Worm (Caenorhabditis elegans): ENCODE results near the gene nish-1.

Gene nish-1

ce11 chrIV:10858300-10859016 lies 5.7 kb upstream of the nish-1 start, which contains the start of the genes T11G6.2 and hars-1 (continued):
- TF ChIP-seq nhr-237 (tag; optimal IDR thresholded peaks at IDR 0.05), result no peak
- TF ChIP-seq nfya-1 (tag; optimal IDR thresholded peaks at IDR 0.05; ENCODE audit: insufficient read depth), result peak; percentile 39
- TF ChIP-seq ztf-4 (tag; optimal IDR thresholded peaks at IDR 0.05), result no peak
- TF ChIP-seq elt-1 (tag; optimal IDR thresholded peaks at IDR 0.05), result no peak
- peak; percentile 37 for TF ChIP-seq nhr-23 (tag; optimal IDR thresholded peaks at IDR 0.05)
- no peak for TF ChIP-seq tbx-2 (tag; optimal IDR thresholded peaks at IDR 0.05)
- TF ChIP-seq mml-1 (tag; optimal IDR thresholded peaks at IDR 0.05), result no peak
- TF ChIP-seq hmg-11 (tag; optimal IDR thresholded peaks at IDR 0.05), result peak; percentile 29
- TF ChIP-seq daf-12 (tag; optimal IDR thresholded peaks at IDR 0.05), result no peak
- no peak for TF ChIP-seq ceh-28 (tag; optimal IDR thresholded peaks at IDR 0.05)

- TF ChIP-seq ceh-28 (tag; optimal IDR thresholded peaks at IDR 0.05) (peak; percentile 16), mdl-1 (tag; optimal IDR thresholded peaks at IDR 0.05) (no peak)
Measured at ce11 chrIV:10861102-10861501, 3.0 kb upstream of the nish-1 start, which contains the start of gene rbm-22. TSS of gene rbm-22 (plus strand) at chrIV:10861402.

ce11 chrIV:10867370-10868146 lies 3.4 kb downstream of the nish-1 start:
- TF ChIP-seq egl-5 (tag; optimal IDR thresholded peaks at IDR 0.05), result no peak
- no peak for TF ChIP-seq nhr-76 (tag; optimal IDR thresholded peaks at IDR 0.05)
- TF ChIP-seq snpc-4 (tag; optimal IDR thresholded peaks at IDR 0.05), result no peak
- no peak for TF ChIP-seq hmg-11 (tag; optimal IDR thresholded peaks at IDR 0.05)
- TF ChIP-seq nfya-1 (tag; optimal IDR thresholded peaks at IDR 0.05; ENCODE audit: insufficient read depth), result no peak
- TF ChIP-seq zag-1 (tag; optimal IDR thresholded peaks at IDR 0.05), result no peak
- peak; percentile 68 for TF ChIP-seq pha-4 (tag; optimal IDR thresholded peaks at IDR 0.05)
- TF ChIP-seq ceh-28 (tag; optimal IDR thresholded peaks at IDR 0.05), result no peak
- no peak for TF ChIP-seq nhr-28 (tag; optimal IDR thresholded peaks at IDR 0.05)

ce11 chrIV:10868629-10869251 lies 4.6 kb downstream of the nish-1 start, which contains the start of gene F13E9.11:
TSS of gene F13E9.11 (minus strand) at chrIV:10869135.
- no peak for TF ChIP-seq fos-1 (tag; optimal IDR thresholded peaks at IDR 0.05)
- no peak for TF ChIP-seq lin-39 (tag; optimal IDR thresholded peaks at IDR 0.05)
- no peak for TF ChIP-seq sea-2 (GFP tag; optimal IDR thresholded peaks at IDR 0.05)
- TF ChIP-seq aly-2 (tag; optimal IDR thresholded peaks at IDR 0.05), result no peak
- peak; percentile 35 for TF ChIP-seq nfya-1 (tag; optimal IDR thresholded peaks at IDR 0.05; ENCODE audit: insufficient read depth)
- peak; percentile 8 for TF ChIP-seq hmg-11 (tag; optimal IDR thresholded peaks at IDR 0.05)
- TF ChIP-seq nhr-28 (tag; optimal IDR thresholded peaks at IDR 0.05), result no peak

- TF ChIP-seq lin-15B (tag; optimal IDR thresholded peaks at IDR 0.05) (no peak), ZK546.5 (tag; optimal IDR thresholded peaks at IDR 0.05) (no peak), zag-1 (tag; optimal IDR thresholded peaks at IDR 0.05) (no peak), jun-1 (tag; optimal IDR thresholded peaks at IDR 0.05) (no peak), nhr-67 (tag; optimal IDR thresholded peaks at IDR 0.05) (no peak), mml-1 (tag; optimal IDR thresholded peaks at IDR 0.05) (no peak), nfya-1 (tag; optimal IDR thresholded peaks at IDR 0.05; ENCODE audit: insufficient read depth) (no peak), mdl-1 (tag; optimal IDR thresholded peaks at IDR 0.05) (no peak), pha-4 (tag; optimal IDR thresholded peaks at IDR 0.05) (no peak)
Measured at ce11 chrIV:10869642-10870041, 5.5 kb downstream of the nish-1 start.

- TF ChIP-seq lin-39 (tag; optimal IDR thresholded peaks at IDR 0.05) (no peak), nhr-28 (tag; optimal IDR thresholded peaks at IDR 0.05) (no peak), jun-1 (tag; optimal IDR thresholded peaks at IDR 0.05) (no peak), fkh-2 (tag; optimal IDR thresholded peaks at IDR 0.05) (no peak), ceh-82 (tag; optimal IDR thresholded peaks at IDR 0.05) (no peak), ceh-16 (tag; optimal IDR thresholded peaks at IDR 0.05) (no peak), pha-4 (tag; optimal IDR thresholded peaks at IDR 0.05) (no peak), ztf-4 (tag; optimal IDR thresholded peaks at IDR 0.05) (no peak), mml-1 (tag; optimal IDR thresholded peaks at IDR 0.05) (no peak), snpc-4 (tag; optimal IDR thresholded peaks at IDR 0.05) (no peak), mdl-1 (tag; optimal IDR thresholded peaks at IDR 0.05) (no peak), nhr-23 (tag; optimal IDR thresholded peaks at IDR 0.05) (no peak), skn-1 (tag; optimal IDR thresholded peaks at IDR 0.05) (no peak), unc-62 (GFP tag; optimal IDR thresholded peaks at IDR 0.05) (no peak), daf-12 (tag; optimal IDR thresholded peaks at IDR 0.05) (no peak), eor-1 (tag; optimal IDR thresholded peaks at IDR 0.05) (no peak), elt-2 (tag; optimal IDR thresholded peaks at IDR 0.05) (no peak), aly-2 (tag; optimal IDR thresholded peaks at IDR 0.05) (no peak), ceh-9 (tag; optimal IDR thresholded peaks at IDR 0.05) (no peak), lin-15B (tag; optimal IDR thresholded peaks at IDR 0.05) (no peak)
Measured at ce11 chrIV:10870158-10870557, 6.0 kb downstream of the nish-1 start.

All from whole organism, L3 larva.